Fruit fly (Drosophila melanogaster) Kc167 (cell line): ENCODE measurements around the gene Sfmbt.

ENCODE experiments used
- Myc ChIP-seq: fragments of >200 bp; optimal IDR thresholded peaks from 2 replicates; lab custom pipeline; 2017; ENCODE audit warnings: missing external identifiers
- Sin3A ChIP-seq: fragments of >200 bp; optimal IDR thresholded peaks from 2 replicates; lab custom pipeline; 2018; ENCODE audit warnings: missing external identifiers
- h ChIP-seq: fragments of >200 bp; optimal IDR thresholded peaks from 3 replicates; lab custom pipeline; 2018; ENCODE audit warnings: missing external identifiers
- insv ChIP-seq: fragments of >200 bp; optimal IDR thresholded peaks from 3 replicates; lab custom pipeline; 2018; ENCODE audit warnings: missing external identifiers
- psq ChIP-seq: fragments of >200 bp; optimal IDR thresholded peaks from 2 replicates; lab custom pipeline; 2017; ENCODE audit warnings: missing external identifiers
- ttk ChIP-seq: sonication (Bioruptor generic); optimal IDR thresholded peaks from 2 replicates; lab custom pipeline; 2017; ENCODE audit warnings: missing external identifiers

- TF ChIP-seq psq (lab: Kevin White, UChicago) (no peak), ttk (lab: Kevin White, UChicago) (no peak), insv (lab: Kevin White, UChicago) (no peak), Sin3A (lab: Kevin White, UChicago) (no peak), Myc (lab: Kevin White, UChicago) (no peak), h (no peak)
Observed at dm6 chr2L:13225225-13225840, 48.7 kb upstream of the Sfmbt start, which contains the start of gene CG15480.
